Worm (Caenorhabditis elegans): ENCODE results near the gene drl-1.

drl-1 gene

ce11 chrIV:298204-298603, 26.7 kb upstream of the drl-1 start, which contains the start of gene pnp-1:
Gene pnp-1 (minus strand): TSS chrIV:298304.
- TF ChIP-seq ceh-13 (GFP tag; optimal IDR thresholded peaks at IDR 0.05) (no peak), ceh-36 (tag; optimal IDR thresholded peaks at IDR 0.05) (no peak), sea-1 (GFP tag; conservative IDR thresholded peaks at IDR 0.05) (no peak), F13C5.2 (tag; optimal IDR thresholded peaks at IDR 0.05) (no peak), ets-7 (tag; optimal IDR thresholded peaks at IDR 0.05) (no peak), tbx-11 (GFP tag; IDR thresholded peaks at IDR 0.05) (no peak), hmg-4 (GFP tag; optimal IDR thresholded peaks at IDR 0.05) (no peak), aly-1 (tag; optimal IDR thresholded peaks at IDR 0.05) (no peak), flt-1 (GFP tag; IDR thresholded peaks at IDR 0.05) (no peak), hnd-1 (tag; optimal IDR thresholded peaks at IDR 0.05) (no peak), pes-1 (GFP tag; IDR thresholded peaks at IDR 0.05) (no peak), hmbx-1 (tag; optimal IDR thresholded peaks at IDR 0.05) (no peak), B0310.2 (tag; optimal IDR thresholded peaks at IDR 0.05) (no peak), tbx-37 (GFP tag; conservative IDR thresholded peaks at IDR 0.05) (no peak)

DNA sequence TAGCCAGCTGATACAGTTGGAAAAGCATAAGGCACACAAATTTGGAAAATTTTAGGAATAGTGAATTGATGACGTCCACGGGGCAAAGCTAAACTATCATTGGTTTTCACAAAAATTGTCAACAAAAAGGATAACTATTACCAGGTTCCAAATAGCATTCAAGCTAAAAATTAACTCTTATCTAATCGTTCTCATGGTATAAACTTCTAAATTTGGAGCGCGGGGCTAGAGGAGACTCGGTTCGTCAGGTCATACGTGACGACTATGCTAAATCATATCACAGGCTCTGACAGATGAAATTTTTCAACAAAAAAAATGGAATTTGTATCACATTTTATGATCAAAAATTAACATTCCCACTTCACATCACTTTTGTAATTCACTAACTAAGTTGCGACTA, 25.7 kb upstream of the drl-1 start:
- TF ChIP-seq ceh-13 (GFP tag; optimal IDR thresholded peaks at IDR 0.05) = no peak
- no peak for TF ChIP-seq tbx-11 (GFP tag; IDR thresholded peaks at IDR 0.05)
- no peak for TF ChIP-seq hmbx-1 (tag; optimal IDR thresholded peaks at IDR 0.05)
- TF ChIP-seq tra-4 (tag; optimal IDR thresholded peaks at IDR 0.05) = no peak
- no peak for TF ChIP-seq flt-1 (GFP tag; IDR thresholded peaks at IDR 0.05)
- TF ChIP-seq B0310.2 (tag; optimal IDR thresholded peaks at IDR 0.05) = no peak
- no peak for TF ChIP-seq ama-1 (optimal IDR thresholded peaks at IDR 0.05)
- TF ChIP-seq scrt-1 (GFP tag; IDR thresholded peaks at IDR 0.05) = no peak
- TF ChIP-seq ceh-36 (tag; optimal IDR thresholded peaks at IDR 0.05) = no peak
- no peak for TF ChIP-seq tbx-37 (GFP tag; conservative IDR thresholded peaks at IDR 0.05)
- TF ChIP-seq F13C5.2 (tag; optimal IDR thresholded peaks at IDR 0.05) = no peak
- TF ChIP-seq hnd-1 (tag; optimal IDR thresholded peaks at IDR 0.05) = no peak
- TF ChIP-seq hmg-4 (GFP tag; optimal IDR thresholded peaks at IDR 0.05) = no peak
- no peak for TF ChIP-seq ets-7 (tag; optimal IDR thresholded peaks at IDR 0.05)
- no peak for TF ChIP-seq aly-1 (tag; optimal IDR thresholded peaks at IDR 0.05)
- TF ChIP-seq pes-1 (GFP tag; IDR thresholded peaks at IDR 0.05) = no peak

ce11 chrIV:300307-300706, 24.6 kb upstream of the drl-1 start:
- TF ChIP-seq flt-1 (GFP tag; IDR thresholded peaks at IDR 0.05) = no peak
- TF ChIP-seq ets-7 (tag; optimal IDR thresholded peaks at IDR 0.05) = no peak
- TF ChIP-seq ceh-36 (tag; optimal IDR thresholded peaks at IDR 0.05) = no peak
- no peak for TF ChIP-seq sea-1 (GFP tag; conservative IDR thresholded peaks at IDR 0.05)
- TF ChIP-seq tbx-11 (GFP tag; IDR thresholded peaks at IDR 0.05) = no peak
- TF ChIP-seq pes-1 (GFP tag; IDR thresholded peaks at IDR 0.05) = no peak
- TF ChIP-seq hnd-1 (tag; optimal IDR thresholded peaks at IDR 0.05) = no peak
- no peak for TF ChIP-seq aly-1 (tag; optimal IDR thresholded peaks at IDR 0.05)
- TF ChIP-seq hmbx-1 (tag; optimal IDR thresholded peaks at IDR 0.05) = no peak

DNA sequence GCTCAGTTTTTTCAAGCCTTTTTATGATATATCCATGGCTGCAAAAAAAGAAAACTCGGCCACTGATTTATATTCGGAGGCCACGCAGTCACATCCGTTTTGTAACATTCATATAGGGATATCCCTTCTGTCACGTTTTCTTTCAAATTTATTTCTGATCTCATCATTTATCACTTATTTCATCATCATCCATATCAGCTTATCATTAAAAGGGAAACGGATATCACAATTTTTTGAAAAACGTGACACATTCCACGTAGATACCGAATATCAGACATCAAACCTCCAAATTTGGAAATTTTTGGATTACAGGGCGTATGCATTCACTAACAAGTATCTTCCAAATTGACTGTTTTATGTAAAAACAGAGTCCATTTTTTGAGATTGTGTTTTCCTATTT, 22.1 kb upstream of the drl-1 start:
- TF ChIP-seq F13C5.2 (tag; optimal IDR thresholded peaks at IDR 0.05) (no peak), B0310.2 (tag; optimal IDR thresholded peaks at IDR 0.05) (no peak), tra-4 (tag; optimal IDR thresholded peaks at IDR 0.05) (no peak)

ce11 chrIV:303264-303663, 21.6 kb upstream of the drl-1 start:
- TF ChIP-seq ceh-13 (GFP tag; optimal IDR thresholded peaks at IDR 0.05) (no peak), sea-1 (GFP tag; conservative IDR thresholded peaks at IDR 0.05) (no peak), B0310.2 (tag; optimal IDR thresholded peaks at IDR 0.05) (no peak), hmg-4 (GFP tag; optimal IDR thresholded peaks at IDR 0.05) (no peak), hnd-1 (tag; optimal IDR thresholded peaks at IDR 0.05) (no peak), ets-7 (tag; optimal IDR thresholded peaks at IDR 0.05) (no peak), pes-1 (GFP tag; IDR thresholded peaks at IDR 0.05) (no peak), aly-1 (tag; optimal IDR thresholded peaks at IDR 0.05) (no peak), tbx-37 (GFP tag; conservative IDR thresholded peaks at IDR 0.05) (no peak), F13C5.2 (tag; optimal IDR thresholded peaks at IDR 0.05) (no peak), flt-1 (GFP tag; IDR thresholded peaks at IDR 0.05) (no peak), hmbx-1 (tag; optimal IDR thresholded peaks at IDR 0.05) (no peak), tra-4 (tag; optimal IDR thresholded peaks at IDR 0.05) (no peak), ama-1 (optimal IDR thresholded peaks at IDR 0.05) (no peak), ceh-36 (tag; optimal IDR thresholded peaks at IDR 0.05) (no peak), tbx-11 (GFP tag; IDR thresholded peaks at IDR 0.05) (no peak)

DNA sequence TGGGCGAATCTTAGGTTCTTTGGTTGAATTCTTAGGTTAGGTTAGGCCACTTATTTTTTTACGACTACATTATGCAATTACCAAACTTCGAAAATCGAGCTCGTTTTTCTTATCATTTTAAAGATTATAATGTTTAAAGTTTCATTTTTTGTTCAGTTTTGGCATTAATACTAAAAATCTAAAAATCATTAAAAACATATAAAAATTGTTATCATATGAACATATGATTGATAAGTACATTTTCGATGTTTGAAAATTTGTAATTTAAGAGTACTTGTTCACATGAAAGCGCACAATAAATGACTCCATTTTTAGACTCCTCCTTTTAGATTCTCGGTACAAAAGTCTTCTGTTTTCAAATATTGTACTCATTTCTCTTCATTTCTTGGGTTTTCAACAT, 19.8 kb upstream of the drl-1 start:
- no peak for TF ChIP-seq F13C5.2 (tag; optimal IDR thresholded peaks at IDR 0.05)
- TF ChIP-seq hmbx-1 (tag; optimal IDR thresholded peaks at IDR 0.05) = no peak
- no peak for TF ChIP-seq aly-1 (tag; optimal IDR thresholded peaks at IDR 0.05)
- no peak for TF ChIP-seq B0310.2 (tag; optimal IDR thresholded peaks at IDR 0.05)
- no peak for TF ChIP-seq scrt-1 (GFP tag; IDR thresholded peaks at IDR 0.05)
- no peak for TF ChIP-seq ama-1 (optimal IDR thresholded peaks at IDR 0.05)
- no peak for TF ChIP-seq tbx-37 (GFP tag; conservative IDR thresholded peaks at IDR 0.05)
- no peak for TF ChIP-seq tbx-11 (GFP tag; IDR thresholded peaks at IDR 0.05)
- TF ChIP-seq sea-1 (GFP tag; conservative IDR thresholded peaks at IDR 0.05) = no peak
- TF ChIP-seq ets-7 (tag; optimal IDR thresholded peaks at IDR 0.05) = no peak
- no peak for TF ChIP-seq hnd-1 (tag; optimal IDR thresholded peaks at IDR 0.05)
- TF ChIP-seq hmg-4 (GFP tag; optimal IDR thresholded peaks at IDR 0.05) = no peak
- TF ChIP-seq tra-4 (tag; optimal IDR thresholded peaks at IDR 0.05) = no peak
- TF ChIP-seq flt-1 (GFP tag; IDR thresholded peaks at IDR 0.05) = no peak
- no peak for TF ChIP-seq ceh-36 (tag; optimal IDR thresholded peaks at IDR 0.05)

- TF ChIP-seq tbx-37 (GFP tag; conservative IDR thresholded peaks at IDR 0.05) (no peak), ets-7 (tag; optimal IDR thresholded peaks at IDR 0.05) (no peak), tbx-11 (GFP tag; IDR thresholded peaks at IDR 0.05) (no peak), scrt-1 (GFP tag; IDR thresholded peaks at IDR 0.05) (no peak), aly-1 (tag; optimal IDR thresholded peaks at IDR 0.05) (no peak), hnd-1 (tag; optimal IDR thresholded peaks at IDR 0.05) (no peak), ceh-36 (tag; optimal IDR thresholded peaks at IDR 0.05) (no peak), tra-4 (tag; optimal IDR thresholded peaks at IDR 0.05) (no peak), pes-1 (GFP tag; IDR thresholded peaks at IDR 0.05) (no peak), sea-1 (GFP tag; conservative IDR thresholded peaks at IDR 0.05) (no peak), ama-1 (optimal IDR thresholded peaks at IDR 0.05) (no peak), hmg-4 (GFP tag; optimal IDR thresholded peaks at IDR 0.05) (no peak), hmbx-1 (tag; optimal IDR thresholded peaks at IDR 0.05) (no peak), B0310.2 (tag; optimal IDR thresholded peaks at IDR 0.05) (no peak), ceh-13 (GFP tag; optimal IDR thresholded peaks at IDR 0.05) (no peak), F13C5.2 (tag; optimal IDR thresholded peaks at IDR 0.05) (no peak), flt-1 (GFP tag; IDR thresholded peaks at IDR 0.05) (no peak)
Observed at ce11 chrIV:306572-306971, 18.3 kb upstream of the drl-1 start.

Data from whole organism, early embryonic.